Worm (Caenorhabditis elegans): ENCODE results near the gene Y32H12A.7.

Gene Y32H12A.7

DNA sequence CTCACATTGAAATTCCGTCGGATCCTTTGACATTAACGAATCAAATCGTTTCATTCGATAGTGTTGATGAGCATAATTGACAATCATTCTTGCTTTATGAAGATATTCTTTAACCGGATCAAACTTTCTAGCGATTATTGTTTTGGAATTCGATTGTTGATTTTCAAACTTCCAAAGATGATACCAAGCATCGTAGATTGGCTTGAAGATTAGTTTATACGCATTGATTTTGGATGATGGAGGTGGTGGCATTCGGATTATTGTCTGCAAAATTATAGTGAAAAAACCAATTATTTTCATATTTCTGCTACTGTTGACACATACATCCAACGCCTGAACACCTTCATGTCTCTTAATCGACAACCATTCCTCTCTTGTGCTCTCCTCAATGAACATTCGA lies 2.9 kb upstream of the Y32H12A.7 start:
- TF ChIP-seq dmd-8 (GFP tag; IDR thresholded peaks at IDR 0.05) (no peak), unc-62 (GFP tag; optimal IDR thresholded peaks at IDR 0.05 in 1 of 2) (peak in 1 of 2 experiments; percentile 95), unc-62 (tag; optimal IDR thresholded peaks at IDR 0.05) (no peak)

DNA sequence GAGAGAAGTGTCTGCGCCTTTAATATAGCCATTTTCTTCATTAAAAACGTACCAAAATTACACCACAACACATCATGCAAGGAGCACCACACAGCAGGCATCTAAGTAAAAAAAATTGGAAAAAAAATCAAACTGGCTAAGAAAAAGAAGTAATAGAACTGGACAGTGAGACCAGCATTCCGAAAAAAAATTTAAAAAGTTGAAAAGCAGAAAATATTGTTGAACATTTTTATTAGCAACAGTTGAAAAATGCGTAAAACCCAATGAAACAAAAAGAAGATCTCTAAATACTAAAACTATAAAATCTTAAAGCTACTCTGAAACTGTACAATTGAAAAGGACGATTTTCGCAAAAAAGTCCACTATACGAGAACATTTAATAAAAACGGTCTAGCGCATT lies 3.1 kb downstream of the Y32H12A.7 start, which contains the start of gene Y32H12A.6:
Gene Y32H12A.6 (minus strand): TSS at position 101 of the 400 bp plus-strand sequence.
- TF ChIP-seq dmd-6 (GFP tag; IDR thresholded peaks at IDR 0.05) (no peak), lin-13 (GFP tag; optimal IDR thresholded peaks at IDR 0.05) (no peak), unc-39 (tag; optimal IDR thresholded peaks at IDR 0.05) (no peak), unc-62 (GFP tag; optimal IDR thresholded peaks at IDR 0.05 in 1 of 2) (no peak), unc-62 (tag; optimal IDR thresholded peaks at IDR 0.05) (no peak), lir-3 (tag; optimal IDR thresholded peaks at IDR 0.05) (no peak), spr-3 (GFP tag; optimal IDR thresholded peaks at IDR 0.05) (no peak), F49E8.2 (tag; optimal IDR thresholded peaks at IDR 0.05; ENCODE audit: borderline replicate concordance) (no peak), lin-29 (GFP tag; IDR thresholded peaks at IDR 0.05) (no peak), daf-16 (GFP tag; optimal IDR thresholded peaks at IDR 0.05) (no peak), daf-16 (tag; optimal IDR thresholded peaks at IDR 0.05) (no peak), pqm-1 (tag; optimal IDR thresholded peaks at IDR 0.05) (no peak)

DNA sequence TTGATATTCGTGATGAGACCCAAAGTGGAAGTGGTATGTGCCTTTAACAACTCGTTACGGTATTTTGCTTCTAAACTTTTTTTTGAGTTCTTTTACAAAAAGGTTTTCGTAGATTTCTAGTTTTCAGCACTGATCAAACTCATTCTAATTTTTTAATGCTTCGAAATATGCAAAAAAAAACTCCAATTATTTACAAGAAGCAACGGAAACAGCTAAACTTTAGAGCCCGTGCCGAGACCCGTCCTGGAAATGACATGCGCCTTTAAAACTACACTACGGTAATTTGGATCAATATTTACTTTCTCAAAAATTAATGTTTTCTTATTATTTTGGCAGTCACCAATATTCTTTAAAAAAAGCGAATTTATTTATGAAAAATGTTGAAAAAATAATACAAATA lies 4.7 kb downstream of the Y32H12A.7 start:
- TF ChIP-seq lsy-2 (tag; optimal IDR thresholded peaks at IDR 0.05) (peak in 1 of 2 experiments; percentile 10), F49E8.2 (tag; optimal IDR thresholded peaks at IDR 0.05; ENCODE audit: borderline replicate concordance) (peak; percentile 73), fkh-10 (GFP tag; optimal IDR thresholded peaks at IDR 0.05) (no peak), Y48G9A.11 (GFP tag; IDR thresholded peaks at IDR 0.05) (0 out of 2 replicates have a peak, but pooled peaks have one; percentile 10), snpc-1.2 (GFP tag; IDR thresholded peaks at IDR 0.05) (0 out of 2 replicates have a peak, but pooled peaks have one; percentile 40), D1046.2 (GFP tag; IDR thresholded peaks at IDR 0.05) (no peak)

DNA sequence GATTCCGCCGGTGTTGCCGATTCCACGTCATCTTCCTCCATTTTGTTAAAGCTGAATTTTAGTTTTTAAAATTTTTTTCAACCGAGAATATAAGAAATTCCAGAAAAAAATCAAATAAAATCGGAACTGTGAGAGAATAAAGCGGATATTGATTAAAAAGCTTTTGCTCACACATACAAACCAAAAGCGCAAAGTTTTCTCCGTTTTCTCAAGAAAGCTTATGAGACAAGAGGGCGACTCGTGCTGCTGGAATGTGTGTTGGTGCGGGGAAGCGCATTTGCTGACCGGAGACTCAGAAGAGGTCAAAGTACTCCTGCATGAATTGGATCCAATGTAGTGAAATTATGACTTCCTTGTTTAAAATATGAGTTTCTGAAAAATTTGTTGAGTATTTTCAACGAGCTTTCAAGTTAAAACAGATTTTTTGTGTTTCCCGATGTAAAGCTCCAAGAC lies 5.3 kb downstream of the Y32H12A.7 start, which contains the start of gene paqr-2:
Gene paqr-2 (minus strand): TSS at position 51 of the 453 bp plus-strand sequence.
- TF ChIP-seq nhr-77 (tag; optimal IDR thresholded peaks at IDR 0.05) = no peak
- no peak for TF ChIP-seq ceh-20 (GFP tag; IDR thresholded peaks at IDR 0.05)
- no peak for TF ChIP-seq duxl-1 (tag; optimal IDR thresholded peaks at IDR 0.05; ENCODE audit: poor library complexity)
- TF ChIP-seq mep-1 (tag; optimal IDR thresholded peaks at IDR 0.05) = peak; percentile 35
- no peak for TF ChIP-seq Y5F2A.4 (GFP tag; optimal IDR thresholded peaks at IDR 0.05)
- no peak for TF ChIP-seq unc-39 (tag; optimal IDR thresholded peaks at IDR 0.05)
- TF ChIP-seq lin-29 (GFP tag; IDR thresholded peaks at IDR 0.05) = no peak
- TF ChIP-seq dpl-1 (GFP tag; optimal IDR thresholded peaks at IDR 0.05) = peak; percentile 27
- TF ChIP-seq pha-4 (GFP tag; IDR thresholded peaks at IDR 0.05) = no peak
- TF ChIP-seq pha-4 (tag; optimal IDR thresholded peaks at IDR 0.05) = no peak
- TF ChIP-seq pqm-1 (tag; optimal IDR thresholded peaks at IDR 0.05) = peak; percentile 51
- no peak for TF ChIP-seq madf-9 (GFP tag; conservative IDR thresholded peaks at IDR 0.05)
- no peak for TF ChIP-seq fkh-10 (GFP tag; optimal IDR thresholded peaks at IDR 0.05)
- TF ChIP-seq F10B5.3 (tag; optimal IDR thresholded peaks at IDR 0.05) = no peak
- TF ChIP-seq hlh-11 (tag; optimal IDR thresholded peaks at IDR 0.05) = no peak
- no peak for TF ChIP-seq aly-2 (tag; optimal IDR thresholded peaks at IDR 0.05)
- no peak for TF ChIP-seq rbr-2 (tag; optimal IDR thresholded peaks at IDR 0.05)
- TF ChIP-seq mes-2 (tag; optimal IDR thresholded peaks at IDR 0.05; ENCODE audit: poor library complexity, severe bottlenecking) = peak; percentile 53
- no peak for TF ChIP-seq ceh-62 (tag; optimal IDR thresholded peaks at IDR 0.05)
- peak; percentile 21 for TF ChIP-seq nhr-11 (tag; optimal IDR thresholded peaks at IDR 0.05)
- no peak for TF ChIP-seq saeg-2 (GFP tag; IDR thresholded peaks at IDR 0.05)
- TF ChIP-seq dve-1 (tag; optimal IDR thresholded peaks at IDR 0.05; ENCODE audit: insufficient read depth) = peak; percentile 27
- no peak for TF ChIP-seq tag-97 (GFP tag; IDR thresholded peaks at IDR 0.05)
- TF ChIP-seq egl-43 (GFP tag; IDR thresholded peaks at IDR 0.05) = 0 out of 2 replicates have a peak, but pooled peaks have one; percentile 45
- TF ChIP-seq lim-7 (GFP tag; IDR thresholded peaks at IDR 0.05) = 0 out of 2 replicates have a peak, but pooled peaks have one; percentile 48
- TF ChIP-seq dmd-9 (GFP tag; IDR thresholded peaks at IDR 0.05) = no peak
- peak; percentile 41 for TF ChIP-seq mxl-3 (GFP tag; optimal IDR thresholded peaks at IDR 0.05)
- no peak for TF ChIP-seq daf-12 (tag; optimal IDR thresholded peaks at IDR 0.05)
- TF ChIP-seq ceh-82 (tag; optimal IDR thresholded peaks at IDR 0.05) = no peak
- TF ChIP-seq ZK546.5 (tag; optimal IDR thresholded peaks at IDR 0.05) = no peak
- TF ChIP-seq T26A8.4 (GFP tag; IDR thresholded peaks at IDR 0.05) = no peak
- TF ChIP-seq hlh-30 (tag; optimal IDR thresholded peaks at IDR 0.05; ENCODE audit: insufficient read depth) = peak; percentile 83
- TF ChIP-seq D1046.2 (GFP tag; IDR thresholded peaks at IDR 0.05) = no peak

Data from whole organism, L4 larva.